Worm (Caenorhabditis elegans) whole organism, midembryonic: ENCODE results near the gene octr-1.

Experiments
- cog-1 ChIP-seq: sonication (generic microtip); optimal IDR thresholded peaks from 2 replicates; lab custom pipeline; 2016; ENCODE audit warnings: missing genetic modification characterization, missing compliant biosample characterization
- flt-1 ChIP-seq: fragments of 200-800 bp; sonication (Bioruptor generic); IDR thresholded peaks from 2 replicates; pipeline ENCODE4 v1.3.6; 2022; ENCODE audit warnings: missing genetic modification characterization, missing compliant biosample characterization
- klf-2 ChIP-seq: fragments of 200-800 bp; sonication (Bioruptor generic); conservative IDR thresholded peaks from 2 replicates; pipeline ENCODE4 v1.3.6; 2022; ENCODE audit warnings: missing genetic modification reagents, missing genetic modification characterization, missing compliant biosample characterization
- tab-1 ChIP-seq: fragments of 200-800 bp; sonication (Bioruptor generic); IDR thresholded peaks from 2 replicates; pipeline ENCODE4 v1.3.6; 2022; ENCODE audit warnings: missing genetic modification characterization, missing compliant biosample characterization
- ztf-23 ChIP-seq: fragments of 200-800 bp; sonication (Bioruptor generic); IDR thresholded peaks from 2 replicates; pipeline ENCODE4 v1.3.6; 2022; ENCODE audit warnings: missing genetic modification reagents, missing genetic modification characterization, missing compliant biosample characterization
- ztf-29 ChIP-seq: fragments of 200-800 bp; sonication (Bioruptor generic); IDR thresholded peaks from 2 replicates; pipeline ENCODE4 v1.3.6; 2022; ENCODE audit warnings: missing genetic modification reagents, missing genetic modification characterization, missing compliant biosample characterization

ce11 chrX:5616000-5616399 is 4.9 kb upstream of the octr-1 start:
- no peak for TF ChIP-seq flt-1 (GFP tag; lab: Robert Waterston, UW)
- TF ChIP-seq cog-1 (tag; lab: Kevin White, UChicago), result no peak
- no peak for TF ChIP-seq ztf-23
- no peak for TF ChIP-seq tab-1 (GFP tag; lab: Robert Waterston, UW)
- no peak for TF ChIP-seq ztf-29
- TF ChIP-seq klf-2, result no peak
